Fruit fly (Drosophila melanogaster) whole organism, embryonic: ENCODE measurements around the gene Smvt.

ENCODE experiments used
- Ada2b ChIP-seq: fragments of 200-800 bp; sonication (Bioruptor generic); IDR thresholded peaks from 2 replicates; pipeline ENCODE4 v1.3.6; 2022; ENCODE audit warnings: missing biosample characterization, missing genetic modification characterization
- CG10543 ChIP-seq: fragments of 200-800 bp; sonication (Bioruptor generic); optimal IDR thresholded peaks from 3 replicates; lab custom pipeline; 2017; ENCODE audit warnings: missing biosample characterization, mild to moderate bottlenecking, missing genetic modification characterization, moderate library complexity
- CG11093 ChIP-seq: fragments of 200-800 bp; sonication (Bioruptor generic); IDR thresholded peaks from 3 replicates; pipeline ENCODE4 v1.3.6; 2022; ENCODE audit warnings: missing biosample characterization, missing genetic modification characterization
- CG13894 ChIP-seq: fragments of 200-800 bp; sonication (Bioruptor generic); optimal IDR thresholded peaks from 3 replicates; lab custom pipeline; 2018; ENCODE audit warnings: missing biosample characterization, mild to moderate bottlenecking, missing genetic modification characterization, moderate library complexity
- CG15073 ChIP-seq: fragments of 200-800 bp; sonication (Bioruptor generic); optimal IDR thresholded peaks from 2 replicates; lab custom pipeline; 2016; ENCODE audit warnings: missing biosample characterization, missing genetic modification characterization
- CG1603 ChIP-seq: fragments of 200-800 bp; sonication (Bioruptor generic); optimal IDR thresholded peaks from 2 replicates; lab custom pipeline; 2019; ENCODE audit warnings: missing biosample characterization, mild to moderate bottlenecking, missing genetic modification characterization, moderate library complexity
- CG17359 ChIP-seq: fragments of 200-800 bp; sonication (Bioruptor generic); optimal IDR thresholded peaks from 3 replicates; lab custom pipeline; 2018; ENCODE audit warnings: missing biosample characterization, mild to moderate bottlenecking, missing genetic modification characterization, moderate library complexity
- CG18262 ChIP-seq: fragments of 200-800 bp; optimal IDR thresholded peaks from 3 replicates; lab custom pipeline; 2019; ENCODE audit warnings: missing biosample characterization, mild to moderate bottlenecking, missing genetic modification characterization, moderate library complexity
- CG31224 ChIP-seq: fragments of 200-800 bp; sonication (Bioruptor generic); IDR thresholded peaks from 2 replicates; pipeline ENCODE4 v1.3.6; 2022; ENCODE audit warnings: missing biosample characterization, missing genetic modification characterization
- CG33213 ChIP-seq: fragments of 200-800 bp; sonication (Bioruptor generic); optimal IDR thresholded peaks from 3 replicates; lab custom pipeline; 2016; ENCODE audit warnings: missing biosample characterization, missing genetic modification characterization
- CG3847 ChIP-seq: fragments of 200-800 bp; sonication (Bioruptor generic); IDR thresholded peaks from 2 replicates; pipeline ENCODE4 v1.3.6; 2022; ENCODE audit warnings: missing biosample characterization, missing genetic modification characterization
- CG6791 ChIP-seq: fragments of 200-800 bp; sonication (Bioruptor generic); IDR thresholded peaks from 3 replicates; pipeline ENCODE4 v1.3.6; 2022; ENCODE audit warnings: missing biosample characterization, missing genetic modification characterization; ENCODE audit not compliant: partially characterized antibody
- CG7271 ChIP-seq: fragments of 200-800 bp; sonication (Bioruptor generic); optimal IDR thresholded peaks from 2 replicates; lab custom pipeline; 2018; ENCODE audit warnings: missing biosample characterization, mild to moderate bottlenecking, missing genetic modification characterization, moderate library complexity
- CG7357 ChIP-seq: fragments of 200-800 bp; sonication (Bioruptor generic); IDR thresholded peaks from 3 replicates; pipeline ENCODE4 v1.3.6; 2022; ENCODE audit warnings: missing biosample characterization, missing genetic modification characterization
- CG8478 ChIP-seq: fragments of >200 bp; optimal IDR thresholded peaks from 2 replicates; lab custom pipeline; 2018
- CG9797 ChIP-seq: fragments of 200-800 bp; sonication (Bioruptor generic); optimal IDR thresholded peaks from 3 replicates; lab custom pipeline; 2018; ENCODE audit warnings: missing biosample characterization, mild to moderate bottlenecking, missing genetic modification characterization
- CG9876 ChIP-seq: fragments of 200-800 bp; sonication (Bioruptor generic); optimal IDR thresholded peaks from 2 replicates; lab custom pipeline; 2016; ENCODE audit warnings: missing biosample characterization, missing genetic modification characterization
- CoRest ChIP-seq: fragments of 200-800 bp; sonication (Bioruptor generic); optimal IDR thresholded peaks from 3 replicates; lab custom pipeline; 2018; ENCODE audit warnings: missing biosample characterization, mild to moderate bottlenecking, missing genetic modification characterization, moderate library complexity
- CrebB ChIP-seq: fragments of 200-800 bp; sonication (Bioruptor generic); optimal IDR thresholded peaks from 3 replicates; lab custom pipeline; 2018; ENCODE audit warnings: missing biosample characterization, mild to moderate bottlenecking, missing genetic modification characterization
- Dp ChIP-seq: fragments of 200-800 bp; sonication (Bioruptor generic); optimal IDR thresholded peaks from 2 replicates; lab custom pipeline; 2018; ENCODE audit warnings: missing biosample characterization, mild to moderate bottlenecking, missing genetic modification characterization, moderate library complexity
- Dref ChIP-seq: fragments of 200-800 bp; sonication (Bioruptor generic); IDR thresholded peaks from 2 replicates; pipeline ENCODE4 v1.3.6; 2022; ENCODE audit warnings: missing biosample characterization, missing genetic modification characterization
- E2f1 ChIP-seq: fragments of 200-800 bp; sonication (Bioruptor generic); IDR thresholded peaks from 2 replicates; pipeline ENCODE4 v1.3.6; 2022; ENCODE audit warnings: missing biosample characterization, missing genetic modification characterization
- Fer3 ChIP-seq: fragments of 200-800 bp; sonication (Bioruptor generic); optimal IDR thresholded peaks from 2 replicates; lab custom pipeline; 2018; ENCODE audit warnings: missing biosample characterization, mild to moderate bottlenecking, missing genetic modification characterization, moderate library complexity
- Gsc ChIP-seq: fragments of 200-800 bp; sonication (Bioruptor generic); IDR thresholded peaks from 2 replicates; pipeline ENCODE4 v1.3.6; 2022; ENCODE audit warnings: missing biosample characterization, missing genetic modification characterization
- Hr39 ChIP-seq: fragments of >200 bp; optimal IDR thresholded peaks from 2 replicates; lab custom pipeline; 2017
- Hsf ChIP-seq: fragments of 200-800 bp; sonication (Bioruptor generic); optimal IDR thresholded peaks from 3 replicates; lab custom pipeline; 2016; ENCODE audit warnings: missing biosample characterization, missing genetic modification characterization
- MESR4 ChIP-seq: fragments of 200-800 bp; sonication (Bioruptor generic); optimal IDR thresholded peaks from 2 replicates; lab custom pipeline; 2018; ENCODE audit warnings: missing biosample characterization, mild to moderate bottlenecking, missing genetic modification characterization, moderate library complexity
- NC2α ChIP-seq: fragments of 200-800 bp; sonication (Bioruptor generic); optimal IDR thresholded peaks from 2 replicates; lab custom pipeline; 2016; ENCODE audit warnings: missing biosample characterization, missing genetic modification characterization
- Neu2 ChIP-seq: fragments of 200-800 bp; sonication (Bioruptor generic); optimal IDR thresholded peaks from 3 replicates; lab custom pipeline; 2016; ENCODE audit warnings: missing biosample characterization, missing genetic modification characterization, borderline replicate concordance
- Opbp ChIP-seq: fragments of 200-800 bp; sonication (Bioruptor generic); IDR thresholded peaks from 3 replicates; pipeline ENCODE4 v1.3.6; 2022; ENCODE audit warnings: missing biosample characterization, missing genetic modification characterization; ENCODE audit not compliant: partially characterized antibody
- Six4 ChIP-seq: fragments of 200-800 bp; sonication (Bioruptor generic); optimal IDR thresholded peaks from 2 replicates; lab custom pipeline; 2016; ENCODE audit warnings: missing biosample characterization, missing genetic modification characterization
- Trl ChIP-seq, 3 experiments: fragments of >200 bp in 2 of 3; fragments of 200-800 bp in 1 of 3; sonication (Bioruptor generic) in 1 of 3; optimal IDR thresholded peaks; 2 replicates in 1 of 3; 3 replicates in 2 of 3; lab custom pipeline; 2016 to 2017; ENCODE audit warnings: missing biosample characterization in 1 of 3, missing genetic modification characterization in 1 of 3
- ase ChIP-seq: fragments of 200-800 bp; sonication (Bioruptor generic); IDR thresholded peaks from 3 replicates; pipeline ENCODE4 v1.3.6; 2022; ENCODE audit warnings: missing biosample characterization, missing genetic modification characterization
- chinmo ChIP-seq: fragments of 200-800 bp; sonication (Bioruptor generic); IDR thresholded peaks from 4 replicates; pipeline ENCODE4 v1.3.6; 2022; ENCODE audit warnings: missing biosample characterization, missing genetic modification characterization; ENCODE audit not compliant: partially characterized antibody
- ci ChIP-seq: fragments of 200-800 bp; sonication (Bioruptor generic); IDR thresholded peaks from 3 replicates; pipeline ENCODE4 v1.3.6; 2022; ENCODE audit warnings: missing biosample characterization, missing genetic modification characterization
- crp ChIP-seq, 2 experiments: fragments of 200-800 bp; sonication (Bioruptor generic); optimal IDR thresholded peaks; 2 replicates in 1 of 2; 3 replicates in 1 of 2; lab custom pipeline; 2017; ENCODE audit warnings: missing biosample characterization in 2 of 2, missing genetic modification characterization in 2 of 2, mild to moderate bottlenecking in 1 of 2, moderate library complexity in 1 of 2
- da ChIP-seq: fragments of 200-800 bp; sonication (Bioruptor generic); optimal IDR thresholded peaks from 2 replicates; lab custom pipeline; 2016; ENCODE audit warnings: missing biosample characterization, missing genetic modification characterization
- dm ChIP-seq: fragments of 200-800 bp; sonication (Bioruptor generic); optimal IDR thresholded peaks from 3 replicates; lab custom pipeline; 2016; ENCODE audit warnings: missing biosample characterization, missing genetic modification characterization
- dpn ChIP-seq, 2 experiments: fragments of 200-800 bp; sonication (Bioruptor generic); optimal IDR thresholded peaks; 3 replicates each; lab custom pipeline; 2016; ENCODE audit warnings: missing biosample characterization in 2 of 2, missing genetic modification characterization in 2 of 2
- fd64A ChIP-seq: fragments of 200-800 bp; sonication (Bioruptor generic); optimal IDR thresholded peaks from 3 replicates; lab custom pipeline; 2018; ENCODE audit warnings: missing biosample characterization, mild to moderate bottlenecking, missing genetic modification characterization
- gro ChIP-seq: fragments of 200-800 bp; sonication (Bioruptor generic); optimal IDR thresholded peaks from 2 replicates; lab custom pipeline; 2016; ENCODE audit warnings: missing biosample characterization, missing genetic modification characterization
- her ChIP-seq: fragments of 200-800 bp; sonication (Bioruptor generic); optimal IDR thresholded peaks from 2 replicates; lab custom pipeline; 2016; ENCODE audit warnings: missing biosample characterization, missing genetic modification characterization
- luna ChIP-seq: fragments of 200-800 bp; sonication (Bioruptor generic); optimal IDR thresholded peaks from 2 replicates; lab custom pipeline; 2016; ENCODE audit warnings: missing biosample characterization, missing genetic modification characterization
- nerfin-1 ChIP-seq: fragments of 200-800 bp; sonication (Bioruptor generic); optimal IDR thresholded peaks from 3 replicates; lab custom pipeline; 2019; ENCODE audit warnings: missing biosample characterization, mild to moderate bottlenecking, missing genetic modification characterization, moderate library complexity
- odd ChIP-seq: fragments of 200-800 bp; sonication (Bioruptor generic); optimal IDR thresholded peaks from 2 replicates; lab custom pipeline; 2017; ENCODE audit warnings: missing biosample characterization, mild to moderate bottlenecking, missing genetic modification characterization
- p53 ChIP-seq: fragments of 200-800 bp; sonication (Bioruptor generic); optimal IDR thresholded peaks from 2 replicates; lab custom pipeline; 2016; ENCODE audit warnings: missing biosample characterization, missing genetic modification characterization
- pros ChIP-seq: fragments of 200-800 bp; sonication (Bioruptor generic); optimal IDR thresholded peaks from 3 replicates; lab custom pipeline; 2019; ENCODE audit warnings: missing biosample characterization, mild to moderate bottlenecking, missing genetic modification characterization, moderate library complexity
- so ChIP-seq: fragments of 200-800 bp; sonication (Bioruptor generic); IDR thresholded peaks from 3 replicates; pipeline ENCODE4 v1.3.6; 2022; ENCODE audit warnings: missing biosample characterization, missing genetic modification characterization
- tin ChIP-seq: fragments of 200-800 bp; sonication (Bioruptor generic); optimal IDR thresholded peaks from 3 replicates; lab custom pipeline; 2016; ENCODE audit warnings: missing biosample characterization, missing genetic modification characterization
- wdn ChIP-seq: fragments of 200-800 bp; sonication (Bioruptor generic); IDR thresholded peaks from 2 replicates; pipeline ENCODE4 v1.3.6; 2022; ENCODE audit warnings: missing biosample characterization, missing genetic modification characterization
- yki ChIP-seq: fragments of >200 bp; optimal IDR thresholded peaks from 3 replicates; lab custom pipeline; 2018

Gene Smvt

DNA sequence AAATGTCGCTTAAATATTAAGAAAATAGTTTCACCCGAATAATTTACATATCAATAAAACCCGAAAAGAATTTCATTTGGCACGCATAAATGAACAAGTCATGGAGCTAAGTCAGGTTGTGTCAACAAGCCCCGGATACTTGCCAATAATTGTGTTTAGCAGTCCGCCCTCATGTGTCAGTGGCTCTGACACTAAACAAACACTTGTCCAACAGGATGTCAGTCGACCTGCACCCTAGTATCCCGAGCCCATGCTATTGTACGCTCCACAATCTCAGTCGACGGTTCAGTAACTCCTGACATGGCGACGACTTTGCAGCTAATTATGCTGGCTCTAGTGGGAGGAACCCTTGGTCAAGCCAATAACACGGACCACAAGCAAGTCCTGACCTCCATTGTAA, 39.3 kb upstream of the Smvt start, which contains the start of gene Ir100a:
Ir100a (plus strand) TSS at position 301 of the 400 bp plus-strand sequence.
- TF ChIP-seq CG7271 (tag; lab: Kevin White, UChicago) (no peak), Opbp (GFP tag; lab: Robert Waterston, UW) (no peak), Hr39 (lab: Kevin White, UChicago) (no peak), Gsc (no peak), da (GFP tag; lab: Kevin White, UChicago) (no peak), CG31224 (GFP tag; lab: Robert Waterston, UW) (no peak), CG7357 (no peak), luna (GFP tag; lab: Kevin White, UChicago) (no peak), odd (no peak), Hsf (GFP tag; lab: Kevin White, UChicago) (no peak), CG18262 (tag; lab: Kevin White, UChicago) (no peak), CG10543 (GFP tag; lab: Kevin White, UChicago) (no peak), p53 (GFP tag; lab: Kevin White, UChicago) (no peak), CG9797 (GFP tag; lab: Kevin White, UChicago) (no peak), NC2α (GFP tag; lab: Kevin White, UChicago) (no peak), CG17359 (no peak)
- TF ChIP-seq, all 482 proteins: peak for 0

DNA sequence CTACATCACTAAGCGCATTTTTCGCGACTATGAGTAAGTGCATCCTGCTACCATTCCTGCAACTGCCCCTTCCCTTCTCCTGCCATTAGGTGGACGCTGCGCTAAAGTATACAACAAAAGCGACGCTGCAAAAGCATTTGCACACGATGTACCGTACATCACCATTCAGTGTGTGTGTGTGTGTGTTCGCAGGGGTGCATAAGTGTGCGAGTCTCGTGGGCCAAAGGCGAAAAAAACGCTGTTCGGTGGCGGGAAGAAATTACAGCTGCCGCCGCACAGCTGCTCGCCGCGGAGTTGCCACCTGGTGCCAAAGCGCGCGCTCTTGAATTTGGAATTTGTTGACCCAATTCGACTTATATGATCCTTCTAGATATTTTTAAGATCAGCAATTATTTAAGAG, 33.1 kb upstream of the Smvt start:
- TF ChIP-seq nerfin-1 (tag; lab: Kevin White, UChicago) (peak; percentile 82), dm (peak; percentile 89), CG33213 (GFP tag; lab: Kevin White, UChicago) (no peak), CG11093 (no peak), crp (GFP tag; optimal IDR thresholded peaks at IDR 0.05; lab: Kevin White, UChicago) (peak; percentile 86 to 97), ase (GFP tag; lab: Robert Waterston, UW) (0 out of 3 replicates have a peak, but pooled peaks have one; percentile 42), ci (peak; percentile 56; the same call in 1 of the 3 replicates), Fer3 (no peak), her (GFP tag; lab: Kevin White, UChicago) (peak; percentile 7), CG9876 (GFP tag; lab: Kevin White, UChicago) (no peak), yki (no peak), CoRest (tag; lab: Kevin White, UChicago) (no peak), Six4 (GFP tag; lab: Kevin White, UChicago) (no peak), CrebB (no peak), CG1603 (peak; percentile 76), gro (GFP tag; lab: Kevin White, UChicago) (no peak), Trl (optimal IDR thresholded peaks at IDR 0.05; lab: Kevin White, UChicago) (no peak), Trl (GFP tag; optimal IDR thresholded peaks at IDR 0.05; lab: Kevin White, UChicago) (no peak), E2f1 (GFP tag; lab: Robert Waterston, UW) (peak; percentile 87), Dref (GFP tag; lab: Robert Waterston, UW) (peak; percentile 45; the same call in 1 of the 2 replicates), wdn (no peak), CG8478 (lab: Kevin White, UChicago) (peak; percentile 76), CG15073 (no peak), Dp (peak; percentile 95), Neu2 (GFP tag; lab: Kevin White, UChicago) (no peak), CG6791 (GFP tag; lab: Robert Waterston, UW) (0 out of 3 replicates have a peak, but pooled peaks have one; percentile 40), CG13894 (tag; lab: Kevin White, UChicago) (no peak), pros (GFP tag; lab: Kevin White, UChicago) (no peak), dpn (GFP tag; optimal IDR thresholded peaks at IDR 0.05; lab: Kevin White, UChicago) (no peak), fd64A (GFP tag; lab: Kevin White, UChicago) (no peak), so (GFP tag; lab: Robert Waterston, UW) (no peak), MESR4 (peak; percentile 16), chinmo (GFP tag; lab: Robert Waterston, UW) (peak; percentile 86; the same call in 2 of the 4 replicates), tin (GFP tag; lab: Kevin White, UChicago) (no peak), Ada2b (no peak), da (GFP tag; lab: Kevin White, UChicago) (peak; percentile 70), CG3847 (GFP tag; lab: Robert Waterston, UW) (0 out of 2 replicates have a peak, but pooled peaks have one; percentile 18)
